Worm (Caenorhabditis elegans) whole organism, L3 larva: ENCODE results near the gene rbx-1.

Source experiments
- aly-2 ChIP-seq: fragments of 150-350 bp; optimal IDR thresholded peaks from 2 replicates; lab custom pipeline; 2014; ENCODE audit warnings: missing biosample characterization, missing genetic modification characterization
- ama-1 ChIP-seq: fragments of 150-350 bp; optimal IDR thresholded peaks from 2 replicates; lab custom pipeline; 2018
- ceh-82 ChIP-seq: fragments of 150-350 bp; optimal IDR thresholded peaks from 2 replicates; lab custom pipeline; 2014; ENCODE audit warnings: missing biosample characterization, missing genetic modification characterization
- ceh-9 ChIP-seq: sonication (generic microtip); optimal IDR thresholded peaks from 2 replicates; lab custom pipeline; 2018; ENCODE audit warnings: missing biosample characterization, missing genetic modification characterization
- daf-12 ChIP-seq: fragments of 150-350 bp; optimal IDR thresholded peaks from 2 replicates; lab custom pipeline; 2014; ENCODE audit warnings: missing biosample characterization, missing genetic modification reagents, missing genetic modification characterization
- egl-5 ChIP-seq: fragments of 150-350 bp; optimal IDR thresholded peaks from 2 replicates; lab custom pipeline; 2017; ENCODE audit warnings: missing biosample characterization, missing genetic modification reagents, missing genetic modification characterization, inconsistent platforms
- elt-1 ChIP-seq: fragments of 150-350 bp; optimal IDR thresholded peaks from 2 replicates; lab custom pipeline; 2014; ENCODE audit warnings: missing biosample characterization, missing genetic modification characterization
- elt-2 ChIP-seq: sonication (generic microtip); optimal IDR thresholded peaks from 2 replicates; lab custom pipeline; 2016; ENCODE audit warnings: missing genetic modification reagents, mild to moderate bottlenecking, missing genetic modification characterization, missing compliant biosample characterization
- fkh-10 ChIP-seq: sonication (generic microtip); optimal IDR thresholded peaks from 2 replicates; lab custom pipeline; 2017; ENCODE audit warnings: missing biosample characterization, missing genetic modification reagents, missing genetic modification characterization
- fkh-2 ChIP-seq: fragments of 150-350 bp; optimal IDR thresholded peaks from 2 replicates; lab custom pipeline; 2014; ENCODE audit warnings: missing biosample characterization, missing genetic modification reagents, missing genetic modification characterization
- fos-1 ChIP-seq: fragments of 150-350 bp; optimal IDR thresholded peaks from 2 replicates; lab custom pipeline; 2014; ENCODE audit warnings: missing biosample characterization, missing genetic modification characterization
- hmg-11 ChIP-seq: sonication (generic microtip); optimal IDR thresholded peaks from 2 replicates; lab custom pipeline; 2016; ENCODE audit warnings: missing genetic modification characterization, missing compliant biosample characterization
- lin-15B ChIP-seq: fragments of 150-350 bp; optimal IDR thresholded peaks from 2 replicates; lab custom pipeline; 2014; ENCODE audit warnings: missing biosample characterization, missing genetic modification characterization
- lin-39 ChIP-seq: fragments of 150-350 bp; optimal IDR thresholded peaks from 2 replicates; lab custom pipeline; 2018; ENCODE audit warnings: missing biosample characterization, missing genetic modification reagents, missing genetic modification characterization
- lsy-12 ChIP-seq: sonication (generic microtip); optimal IDR thresholded peaks from 2 replicates; lab custom pipeline; 2016; ENCODE audit warnings: mild to moderate bottlenecking, missing genetic modification characterization, missing compliant biosample characterization
- mdl-1 ChIP-seq: fragments of 150-350 bp; optimal IDR thresholded peaks from 2 replicates; lab custom pipeline; 2014; ENCODE audit warnings: missing biosample characterization, missing genetic modification characterization
- mml-1 ChIP-seq: fragments of 150-350 bp; sonication (generic microtip); optimal IDR thresholded peaks from 3 replicates; lab custom pipeline; 2014; ENCODE audit warnings: missing biosample characterization, missing genetic modification characterization
- nfya-1 ChIP-seq: sonication (generic microtip); optimal IDR thresholded peaks from 2 replicates; lab custom pipeline; 2017; ENCODE audit warnings: missing genetic modification characterization, mild to moderate bottlenecking, missing compliant biosample characterization, antibody characterized with exemption, moderate library complexity; ENCODE audit not compliant: insufficient read depth
- nhr-11 ChIP-seq: fragments of 150-350 bp; optimal IDR thresholded peaks from 2 replicates; lab custom pipeline; 2014; ENCODE audit warnings: missing biosample characterization, missing genetic modification characterization
- nhr-12 ChIP-seq: fragments of 150-350 bp; optimal IDR thresholded peaks from 2 replicates; lab custom pipeline; 2014; ENCODE audit warnings: missing biosample characterization, missing genetic modification characterization
- nhr-25 ChIP-seq: sonication (generic microtip); optimal IDR thresholded peaks from 2 replicates; lab custom pipeline; 2017; ENCODE audit warnings: missing biosample characterization, missing genetic modification characterization
- nhr-43 ChIP-seq: sonication (generic microtip); optimal IDR thresholded peaks from 2 replicates; lab custom pipeline; 2016; ENCODE audit warnings: mild to moderate bottlenecking, missing genetic modification characterization, missing compliant biosample characterization; ENCODE audit not compliant: poor library complexity, severe bottlenecking
- nhr-67 ChIP-seq: fragments of 150-350 bp; optimal IDR thresholded peaks from 2 replicates; lab custom pipeline; 2014; ENCODE audit warnings: missing biosample characterization, missing genetic modification characterization
- pha-4 ChIP-seq: fragments of 150-350 bp; optimal IDR thresholded peaks from 2 replicates; lab custom pipeline; 2014; ENCODE audit warnings: missing biosample characterization, missing genetic modification reagents, missing genetic modification characterization
- pqm-1 ChIP-seq: fragments of 150-350 bp; optimal IDR thresholded peaks from 2 replicates; lab custom pipeline; 2017; ENCODE audit warnings: missing biosample characterization, missing genetic modification characterization, inconsistent platforms
- sea-2 ChIP-seq: fragments of 150-350 bp; sonication (generic microtip); optimal IDR thresholded peaks from 4 replicates; lab custom pipeline; 2014; ENCODE audit warnings: missing biosample characterization, missing genetic modification reagents, missing genetic modification characterization
- skn-1 ChIP-seq: fragments of 150-350 bp; optimal IDR thresholded peaks from 2 replicates; lab custom pipeline; 2014; ENCODE audit warnings: missing biosample characterization, missing genetic modification characterization
- snpc-4 ChIP-seq: fragments of 150-350 bp; optimal IDR thresholded peaks from 2 replicates; lab custom pipeline; 2014; ENCODE audit warnings: missing biosample characterization, missing genetic modification characterization
- tbx-2 ChIP-seq: sonication (generic microtip); optimal IDR thresholded peaks from 2 replicates; lab custom pipeline; 2016; ENCODE audit warnings: mild to moderate bottlenecking, missing genetic modification characterization, missing compliant biosample characterization
- zag-1 ChIP-seq: fragments of 150-350 bp; optimal IDR thresholded peaks from 2 replicates; lab custom pipeline; 2014; ENCODE audit warnings: missing biosample characterization, missing genetic modification characterization
- ztf-11 ChIP-seq: fragments of 150-350 bp; optimal IDR thresholded peaks from 2 replicates; lab custom pipeline; 2014; ENCODE audit warnings: missing biosample characterization, missing genetic modification characterization
- ztf-4 ChIP-seq: fragments of 150-350 bp; optimal IDR thresholded peaks from 2 replicates; lab custom pipeline; 2014; ENCODE audit warnings: missing biosample characterization, missing genetic modification characterization

The rbx-1 gene

ce11 chrV:9702755-9703154 is 12.4 kb upstream of the rbx-1 start, which contains the start of gene xbx-6:
xbx-6 (plus strand) TSS chrV:9703055.
- no peak for TF ChIP-seq fkh-2 (tag; lab: Kevin White, UChicago)
- TF ChIP-seq sea-2 (GFP tag; lab: Kevin White, UChicago): no peak
- TF ChIP-seq nhr-11 (tag; lab: Kevin White, UChicago): no peak
- TF ChIP-seq fos-1 (tag; lab: Kevin White, UChicago): no peak
- no peak for TF ChIP-seq snpc-4 (tag; lab: Kevin White, UChicago)
- no peak for TF ChIP-seq ceh-9 (tag; lab: Kevin White, UChicago)
- TF ChIP-seq nfya-1 (tag; lab: Kevin White, UChicago): no peak
- TF ChIP-seq zag-1 (tag; lab: Kevin White, UChicago): no peak
- no peak for TF ChIP-seq nhr-43 (tag; lab: Kevin White, UChicago)
- TF ChIP-seq hmg-11 (tag; lab: Kevin White, UChicago): no peak
- no peak for TF ChIP-seq ztf-4 (tag; lab: Kevin White, UChicago)
- no peak for TF ChIP-seq ztf-11 (tag; lab: Kevin White, UChicago)
- TF ChIP-seq skn-1: no peak
- TF ChIP-seq lin-39 (tag; lab: Kevin White, UChicago): no peak
- TF ChIP-seq ama-1 (lab: Kevin White, UChicago): no peak
- TF ChIP-seq ceh-82 (tag; lab: Kevin White, UChicago): no peak
- no peak for TF ChIP-seq elt-1 (tag; lab: Kevin White, UChicago)
- TF ChIP-seq mdl-1 (tag; lab: Kevin White, UChicago): no peak
- TF ChIP-seq aly-2 (tag; lab: Kevin White, UChicago): no peak
- TF ChIP-seq nhr-25 (tag; lab: Kevin White, UChicago): no peak

ce11 chrV:9701861-9702260 is 11.5 kb upstream of the rbx-1 start:
- TF ChIP-seq tbx-2: no peak
- peak; percentile 32 for TF ChIP-seq pqm-1
- peak; percentile 70 for TF ChIP-seq elt-2
- TF ChIP-seq lsy-12 (tag; lab: Kevin White, UChicago): no peak
- TF ChIP-seq pha-4 (tag; lab: Kevin White, UChicago): no peak
- TF ChIP-seq nfya-1 (tag; lab: Kevin White, UChicago): no peak
- TF ChIP-seq, all 47 proteins: peak for 2

ce11 chrV:9699216-9699615 is 8.9 kb upstream of the rbx-1 start:
- TF ChIP-seq elt-2 (peak; percentile 15), nhr-12 (tag; lab: Kevin White, UChicago) (no peak)

- no peak for TF ChIP-seq mml-1 (tag; lab: Kevin White, UChicago)
- TF ChIP-seq, all 47 proteins: peak for 0
These were observed 6.4 kb upstream of the rbx-1 start, which contains the start of gene her-1 for ce11 chrV:9696715-9697114. her-1 (plus strand) TSS chrV:9697015.

- no peak for TF ChIP-seq snpc-4 (tag; lab: Kevin White, UChicago)
These were observed 2.4 kb upstream of the rbx-1 start, which contains the start of gene ZK287.7 for ce11 chrV:9692649-9693112. ZK287.7 (plus strand) TSS chrV:9693062.

ce11 chrV:9692109-9692581 is 1.8 kb upstream of the rbx-1 start, which contains the start of gene ztf-9:
ztf-9 (minus strand) TSS chrV:9692159.
- TF ChIP-seq egl-5 (tag; lab: Kevin White, UChicago) (peak; percentile 12), lin-15B (peak; percentile 38), hmg-11 (tag; lab: Kevin White, UChicago) (peak; percentile 45), daf-12 (tag; lab: Kevin White, UChicago) (no peak), elt-2 (peak; percentile 43), lin-39 (tag; lab: Kevin White, UChicago) (peak; percentile 59), pha-4 (tag; lab: Kevin White, UChicago) (peak; percentile 51), nhr-43 (tag; lab: Kevin White, UChicago) (no peak), fkh-10 (GFP tag; lab: Kevin White, UChicago) (peak; percentile 17), aly-2 (tag; lab: Kevin White, UChicago) (no peak), nfya-1 (tag; lab: Kevin White, UChicago) (peak; percentile 84), snpc-4 (tag; lab: Kevin White, UChicago) (peak; percentile 20), nhr-67 (no peak), ztf-11 (tag; lab: Kevin White, UChicago) (no peak), nhr-25 (tag; lab: Kevin White, UChicago) (no peak), sea-2 (GFP tag; lab: Kevin White, UChicago) (no peak)
